Comparison of ENCODE assay signal across 1 fruit fly cellular context in genomic region chr3L:4233603-4234277, dm6.
TF ChIP-seq lines count a peak whose summit lies in the region.

No protein-coding gene starts in this region.

TF ChIP-seq in whole organism, embryonic, 481 proteins besides CTCF, POLR2A, EP300 and RAD21 (continued from another document):
- TF ChIP-seq amos (GFP tag; IDR thresholded peaks at IDR 0.05; lab: Robert Waterston, UW; ENCODE audit: partially characterized antibody) (no peak), Ets65A (GFP tag; lab: Kevin White, UChicago) (no peak), vvl (GFP tag; IDR thresholded peaks at IDR 0.05; lab: Robert Waterston, UW) (peak; percentile 57), abd-A (tag; optimal IDR thresholded peaks at IDR 0.05; lab: Kevin White, UChicago) (peak; percentile 28), PHDP (tag; optimal IDR thresholded peaks at IDR 0.05; lab: Kevin White, UChicago) (no peak), otp (GFP tag; IDR thresholded peaks at IDR 0.05; lab: Robert Waterston, UW) (no peak), CG6272 (GFP tag; IDR thresholded peaks at IDR 0.05; lab: Robert Waterston, UW) (no peak), Dref (GFP tag; IDR thresholded peaks at IDR 0.05; lab: Robert Waterston, UW) (no peak), Rx (GFP tag; IDR thresholded peaks at IDR 0.05; lab: Robert Waterston, UW) (no peak), Bteb2 (GFP tag; optimal IDR thresholded peaks at IDR 0.05; lab: Kevin White, UChicago) (no peak), Med (GFP tag; lab: Kevin White, UChicago) (peak; percentile 54), CG13287 (GFP tag; IDR thresholded peaks at IDR 0.05; lab: Robert Waterston, UW; ENCODE audit: partially characterized antibody) (no peak), ken (GFP tag; IDR thresholded peaks at IDR 0.05; lab: Robert Waterston, UW) (no peak), crol (GFP tag; IDR thresholded peaks at IDR 0.05; lab: Robert Waterston, UW) (peak; percentile 30; the same call in 1 of the 2 replicates), CG42726 (GFP tag; IDR thresholded peaks at IDR 0.05; lab: Robert Waterston, UW; ENCODE audit: partially characterized antibody) (no peak), CG15601 (tag; optimal IDR thresholded peaks at IDR 0.05; lab: Kevin White, UChicago) (no peak), pnt (GFP tag; optimal IDR thresholded peaks at IDR 0.05; lab: Kevin White, UChicago) (no peak), CG8290 (GFP tag; optimal IDR thresholded peaks at IDR 0.05; lab: Kevin White, UChicago) (no peak), CG8290 (tag; optimal IDR thresholded peaks at IDR 0.05; lab: Kevin White, UChicago) (peak in 1 of 2 experiments; percentile 10), dpn (GFP tag; optimal IDR thresholded peaks at IDR 0.05; lab: Kevin White, UChicago) (no peak), CG10543 (GFP tag; optimal IDR thresholded peaks at IDR 0.05; lab: Kevin White, UChicago) (peak; percentile 8), kni (GFP tag; optimal IDR thresholded peaks at IDR 0.05; lab: Kevin White, UChicago) (peak; percentile 19), scrt (GFP tag; optimal IDR thresholded peaks at IDR 0.05; lab: Kevin White, UChicago) (no peak), trem (tag; optimal IDR thresholded peaks at IDR 0.05; lab: Kevin White, UChicago) (no peak), emc (GFP tag; optimal IDR thresholded peaks at IDR 0.05; lab: Kevin White, UChicago) (no peak), fru (optimal IDR thresholded peaks at IDR 0.05; lab: Kevin White, UChicago) (no peak), Oli (tag; optimal IDR thresholded peaks at IDR 0.05; lab: Kevin White, UChicago) (no peak), CG32532 (GFP tag; IDR thresholded peaks at IDR 0.05; lab: Robert Waterston, UW) (no peak), CG17829 (tag; optimal IDR thresholded peaks at IDR 0.05; lab: Kevin White, UChicago) (no peak), hb (GFP tag; IDR thresholded peaks at IDR 0.05; lab: Robert Waterston, UW; ENCODE audit: partially characterized antibody) (no peak)
